Worm (Caenorhabditis elegans) whole organism, L3 larva: ENCODE results near the gene rps-9.
A peak's percentile ranks its signal among the peaks of the same experiment; 100 is the strongest.

Experiments
- ceh-82 ChIP-seq: fragments of 150-350 bp; optimal IDR thresholded peaks from 2 replicates; lab custom pipeline; 2014; ENCODE audit warnings: missing biosample characterization, missing genetic modification characterization
- egl-27 ChIP-seq: sonication (generic microtip); optimal IDR thresholded peaks from 4 replicates; lab custom pipeline; 2017; ENCODE audit warnings: missing biosample characterization, missing genetic modification reagents, missing genetic modification characterization
- egl-5 ChIP-seq: fragments of 150-350 bp; optimal IDR thresholded peaks from 2 replicates; lab custom pipeline; 2017; ENCODE audit warnings: missing biosample characterization, missing genetic modification reagents, missing genetic modification characterization, inconsistent platforms
- elt-1 ChIP-seq: fragments of 150-350 bp; optimal IDR thresholded peaks from 2 replicates; lab custom pipeline; 2014; ENCODE audit warnings: missing biosample characterization, missing genetic modification characterization
- elt-2 ChIP-seq: sonication (generic microtip); optimal IDR thresholded peaks from 2 replicates; lab custom pipeline; 2016; ENCODE audit warnings: missing genetic modification reagents, mild to moderate bottlenecking, missing genetic modification characterization, missing compliant biosample characterization
- elt-3 ChIP-seq, 3 experiments: fragments of 150-350 bp in 1 of 3; sonication (generic microtip) in 2 of 3; optimal IDR thresholded peaks; 2 replicates in 2 of 3; 4 replicates in 1 of 3; lab custom pipeline; 2014 to 2017; ENCODE audit warnings: missing biosample characterization in 3 of 3, missing genetic modification characterization in 3 of 3
- eor-1 ChIP-seq, 2 experiments: fragments of 150-350 bp; optimal IDR thresholded peaks; 2 replicates each; lab custom pipeline; 2014 to 2018; ENCODE audit warnings: missing biosample characterization in 2 of 2, missing genetic modification characterization in 2 of 2
- fos-1 ChIP-seq: fragments of 150-350 bp; optimal IDR thresholded peaks from 2 replicates; lab custom pipeline; 2014; ENCODE audit warnings: missing biosample characterization, missing genetic modification characterization
- hmg-11 ChIP-seq: sonication (generic microtip); optimal IDR thresholded peaks from 2 replicates; lab custom pipeline; 2016; ENCODE audit warnings: missing genetic modification characterization, missing compliant biosample characterization
- jun-1 ChIP-seq: fragments of 150-350 bp; optimal IDR thresholded peaks from 2 replicates; lab custom pipeline; 2014; ENCODE audit warnings: missing biosample characterization, missing genetic modification reagents, missing genetic modification characterization
- lin-15B ChIP-seq: fragments of 150-350 bp; optimal IDR thresholded peaks from 2 replicates; lab custom pipeline; 2014; ENCODE audit warnings: missing biosample characterization, missing genetic modification characterization
- lsy-12 ChIP-seq: sonication (generic microtip); optimal IDR thresholded peaks from 2 replicates; lab custom pipeline; 2016; ENCODE audit warnings: mild to moderate bottlenecking, missing genetic modification characterization, missing compliant biosample characterization
- nhr-11 ChIP-seq: fragments of 150-350 bp; optimal IDR thresholded peaks from 2 replicates; lab custom pipeline; 2014; ENCODE audit warnings: missing biosample characterization, missing genetic modification characterization
- nhr-23 ChIP-seq: fragments of 150-350 bp; optimal IDR thresholded peaks from 2 replicates; lab custom pipeline; 2014; ENCODE audit warnings: missing biosample characterization, missing genetic modification reagents, missing genetic modification characterization
- nhr-25 ChIP-seq: sonication (generic microtip); optimal IDR thresholded peaks from 2 replicates; lab custom pipeline; 2017; ENCODE audit warnings: missing biosample characterization, missing genetic modification characterization
- nhr-28 ChIP-seq: fragments of 150-350 bp; optimal IDR thresholded peaks from 2 replicates; lab custom pipeline; 2014; ENCODE audit warnings: missing biosample characterization, missing genetic modification characterization
- nhr-76 ChIP-seq: fragments of 150-350 bp; sonication (generic microtip); optimal IDR thresholded peaks from 5 replicates; lab custom pipeline; 2014; ENCODE audit warnings: missing biosample characterization, missing genetic modification characterization
- nhr-77 ChIP-seq: fragments of 150-350 bp; optimal IDR thresholded peaks from 2 replicates; lab custom pipeline; 2014; ENCODE audit warnings: missing biosample characterization, missing genetic modification characterization
- pha-4 ChIP-seq: fragments of 150-350 bp; optimal IDR thresholded peaks from 2 replicates; lab custom pipeline; 2014; ENCODE audit warnings: missing biosample characterization, missing genetic modification reagents, missing genetic modification characterization
- pqm-1 ChIP-seq: fragments of 150-350 bp; optimal IDR thresholded peaks from 2 replicates; lab custom pipeline; 2017; ENCODE audit warnings: missing biosample characterization, missing genetic modification characterization, inconsistent platforms
- skn-1 ChIP-seq: fragments of 150-350 bp; optimal IDR thresholded peaks from 2 replicates; lab custom pipeline; 2014; ENCODE audit warnings: missing biosample characterization, missing genetic modification characterization
- tbx-2 ChIP-seq: sonication (generic microtip); optimal IDR thresholded peaks from 2 replicates; lab custom pipeline; 2016; ENCODE audit warnings: mild to moderate bottlenecking, missing genetic modification characterization, missing compliant biosample characterization
- unc-39 ChIP-seq: sonication (generic microtip); optimal IDR thresholded peaks from 4 replicates; lab custom pipeline; 2017; ENCODE audit warnings: missing biosample characterization, missing genetic modification characterization
- unc-62 ChIP-seq: fragments of 150-350 bp; sonication (generic microtip); optimal IDR thresholded peaks from 4 replicates; lab custom pipeline; 2014; ENCODE audit warnings: missing biosample characterization, missing genetic modification reagents, missing genetic modification characterization

rps-9 gene

ce11 chrII:11089356-11089755, 36.8 kb downstream of the rps-9 start, which contains the start of gene unc-53:
unc-53 (minus strand) TSS chrII:11089456.
- no peak for TF ChIP-seq lin-15B (tag; lab: Kevin White, UChicago)
- TF ChIP-seq pha-4 (tag; lab: Kevin White, UChicago): no peak
- TF ChIP-seq fos-1 (tag; lab: Kevin White, UChicago): no peak
- TF ChIP-seq egl-27 (tag; lab: Kevin White, UChicago): no peak
- no peak for TF ChIP-seq jun-1 (tag; lab: Kevin White, UChicago)
- no peak for TF ChIP-seq skn-1 (tag; lab: Kevin White, UChicago)
- TF ChIP-seq ceh-82 (tag; lab: Kevin White, UChicago): no peak
- no peak for TF ChIP-seq egl-5 (tag; lab: Kevin White, UChicago)
- TF ChIP-seq nhr-23 (tag; lab: Kevin White, UChicago): no peak
- TF ChIP-seq elt-1 (tag; lab: Kevin White, UChicago): no peak

- TF ChIP-seq elt-3 (tag; optimal IDR thresholded peaks at IDR 0.05; lab: Kevin White, UChicago) (no peak), lsy-12 (tag; lab: Kevin White, UChicago) (no peak), elt-1 (tag; lab: Kevin White, UChicago) (no peak), eor-1 (tag; optimal IDR thresholded peaks at IDR 0.05; lab: Kevin White, UChicago) (no peak), tbx-2 (no peak), nhr-76 (tag; lab: Kevin White, UChicago) (no peak), hmg-11 (tag; lab: Kevin White, UChicago) (no peak)
Observed at ce11 chrII:11088137-11088536, 38.0 kb downstream of the rps-9 start.

- TF ChIP-seq nhr-25 (tag; lab: Kevin White, UChicago): no peak
- no peak for TF ChIP-seq unc-39 (tag; lab: Kevin White, UChicago)
- no peak for TF ChIP-seq nhr-11 (tag; lab: Kevin White, UChicago)
- TF ChIP-seq egl-27 (tag; lab: Kevin White, UChicago): no peak
- no peak for TF ChIP-seq lin-15B (tag; lab: Kevin White, UChicago)
- no peak for TF ChIP-seq elt-2 (tag; lab: Kevin White, UChicago)
- no peak for TF ChIP-seq egl-5 (tag; lab: Kevin White, UChicago)
- no peak for TF ChIP-seq nhr-23 (tag; lab: Kevin White, UChicago)
- no peak for TF ChIP-seq nhr-77
- TF ChIP-seq nhr-28 (tag; lab: Kevin White, UChicago): no peak
Observed at ce11 chrII:11086770-11087169, 39.4 kb downstream of the rps-9 start.

ce11 chrII:11076550-11076949, 49.6 kb downstream of the rps-9 start:
- no peak for TF ChIP-seq unc-62 (GFP tag; lab: Kevin White, UChicago)
- TF ChIP-seq nhr-25 (tag; lab: Kevin White, UChicago): peak; percentile 12
- no peak for TF ChIP-seq elt-3 (tag; optimal IDR thresholded peaks at IDR 0.05; lab: Kevin White, UChicago)
- TF ChIP-seq elt-1 (tag; lab: Kevin White, UChicago): peak; percentile 82
- TF ChIP-seq pqm-1 (tag; lab: Kevin White, UChicago): no peak
- TF ChIP-seq, all 47 proteins: peak for 2
